Worm (Caenorhabditis elegans) whole organism, late embryonic: ENCODE data around the gene T03D8.6.

Source experiments
- C08G9.2 ChIP-seq: sonication (generic microtip); optimal IDR thresholded peaks from 2 replicates; lab custom pipeline; 2016; ENCODE audit warnings: mild to moderate bottlenecking, missing genetic modification characterization, moderate library complexity, missing compliant biosample characterization
- F13H6.1 ChIP-seq: sonication (generic microtip); optimal IDR thresholded peaks from 2 replicates; lab custom pipeline; 2016; ENCODE audit warnings: missing genetic modification characterization, missing compliant biosample characterization
- K02D7.2 ChIP-seq: sonication (generic microtip); optimal IDR thresholded peaks from 2 replicates; lab custom pipeline; 2017; ENCODE audit warnings: mild to moderate bottlenecking, missing genetic modification characterization, missing compliant biosample characterization
- T23F11.4 ChIP-seq: fragments of 200-800 bp; sonication (Bioruptor generic); optimal IDR thresholded peaks from 2 replicates; lab custom pipeline; 2018; ENCODE audit warnings: mild to moderate bottlenecking, missing genetic modification characterization, missing compliant biosample characterization
- ahr-1 ChIP-seq: sonication (generic microtip); optimal IDR thresholded peaks from 2 replicates; lab custom pipeline; 2016; ENCODE audit warnings: missing genetic modification characterization, missing compliant biosample characterization
- ama-1 ChIP-seq: fragments of 150-350 bp; optimal IDR thresholded peaks from 2 replicates; lab custom pipeline; 2014
- ceh-18 ChIP-seq: sonication (generic microtip); optimal IDR thresholded peaks from 2 replicates; lab custom pipeline; 2016; ENCODE audit warnings: missing genetic modification characterization, missing compliant biosample characterization
- ceh-2 ChIP-seq: sonication (generic microtip); optimal IDR thresholded peaks from 2 replicates; lab custom pipeline; 2016; ENCODE audit warnings: missing genotype, missing genetic modification characterization, missing compliant biosample characterization
- ceh-24 ChIP-seq: sonication (generic microtip); optimal IDR thresholded peaks from 2 replicates; lab custom pipeline; 2016; ENCODE audit warnings: mild to moderate bottlenecking, missing genetic modification characterization, missing compliant biosample characterization
- ceh-31 ChIP-seq: sonication (generic microtip); optimal IDR thresholded peaks from 2 replicates; lab custom pipeline; 2016; ENCODE audit warnings: missing genetic modification characterization, missing compliant biosample characterization
- ceh-34 ChIP-seq: sonication (generic microtip); optimal IDR thresholded peaks from 2 replicates; lab custom pipeline; 2016; ENCODE audit warnings: mild to moderate bottlenecking, missing genetic modification characterization, missing compliant biosample characterization
- ceh-45 ChIP-seq: fragments of 200-800 bp; sonication (Bioruptor generic); IDR thresholded peaks from 2 replicates; pipeline ENCODE4 v1.3.6; 2022; ENCODE audit warnings: missing genetic modification reagents, missing genetic modification characterization, missing compliant biosample characterization
- ceh-48 ChIP-seq: sonication (generic microtip); optimal IDR thresholded peaks from 2 replicates; lab custom pipeline; 2016; ENCODE audit warnings: missing genetic modification characterization, inconsistent platforms, missing compliant biosample characterization
- ceh-6 ChIP-seq: fragments of 200-800 bp; sonication (Bioruptor generic); optimal IDR thresholded peaks from 2 replicates; lab custom pipeline; 2018; ENCODE audit warnings: mild to moderate bottlenecking, missing genetic modification characterization, missing compliant biosample characterization
- che-1 ChIP-seq: sonication (generic microtip); optimal IDR thresholded peaks from 2 replicates; lab custom pipeline; 2016; ENCODE audit warnings: mild to moderate bottlenecking, missing genetic modification characterization, missing compliant biosample characterization
- dmd-4 ChIP-seq: sonication (generic microtip); optimal IDR thresholded peaks from 2 replicates; lab custom pipeline; 2016; ENCODE audit warnings: borderline replicate concordance, missing genetic modification characterization, missing compliant biosample characterization
- dve-1 ChIP-seq: sonication (generic microtip); optimal IDR thresholded peaks from 2 replicates; lab custom pipeline; 2017; ENCODE audit warnings: antibody characterized with exemption, mild to moderate bottlenecking, missing genetic modification characterization, missing compliant biosample characterization
- elt-2 ChIP-seq: sonication (generic microtip); optimal IDR thresholded peaks from 2 replicates; lab custom pipeline; 2016; ENCODE audit warnings: missing genetic modification reagents, missing genetic modification characterization, missing compliant biosample characterization
- elt-4 ChIP-seq: sonication (generic microtip); optimal IDR thresholded peaks from 2 replicates; lab custom pipeline; 2016; ENCODE audit warnings: missing genetic modification characterization, missing compliant biosample characterization
- ets-4 ChIP-seq: sonication (generic microtip); optimal IDR thresholded peaks from 2 replicates; lab custom pipeline; 2016; ENCODE audit warnings: missing genetic modification characterization, missing compliant biosample characterization
- eyg-1 ChIP-seq: sonication (generic microtip); optimal IDR thresholded peaks from 2 replicates; lab custom pipeline; 2016; ENCODE audit warnings: missing genotype, missing genetic modification characterization, missing compliant biosample characterization
- fax-1 ChIP-seq: sonication (generic microtip); optimal IDR thresholded peaks from 2 replicates; lab custom pipeline; 2016; ENCODE audit warnings: missing genotype, missing genetic modification characterization, missing compliant biosample characterization
- fkh-10 ChIP-seq: fragments of 150-350 bp; optimal IDR thresholded peaks from 2 replicates; lab custom pipeline; 2014; ENCODE audit warnings: missing biosample characterization, missing genetic modification reagents, missing genetic modification characterization
- fkh-6 ChIP-seq: sonication (generic microtip); optimal IDR thresholded peaks from 2 replicates; lab custom pipeline; 2016; ENCODE audit warnings: missing genetic modification characterization, missing compliant biosample characterization
- hlh-13 ChIP-seq: fragments of 200-800 bp; sonication (Bioruptor generic); optimal IDR thresholded peaks from 2 replicates; lab custom pipeline; 2018; ENCODE audit warnings: mild to moderate bottlenecking, missing genetic modification characterization, missing compliant biosample characterization
- hlh-30 ChIP-seq: sonication (generic microtip); optimal IDR thresholded peaks from 2 replicates; lab custom pipeline; 2017; ENCODE audit warnings: antibody characterized with exemption, missing genetic modification characterization, missing compliant biosample characterization; ENCODE audit not compliant: insufficient read depth
- madf-2 ChIP-seq: sonication (generic microtip); optimal IDR thresholded peaks from 2 replicates; lab custom pipeline; 2017; ENCODE audit warnings: missing genetic modification characterization, missing compliant biosample characterization
- nfya-1 ChIP-seq: sonication (generic microtip); optimal IDR thresholded peaks from 2 replicates; lab custom pipeline; 2017; ENCODE audit warnings: missing genetic modification characterization, mild to moderate bottlenecking, missing compliant biosample characterization, antibody characterized with exemption, moderate library complexity
- nhr-11 ChIP-seq: fragments of 150-350 bp; optimal IDR thresholded peaks from 2 replicates; lab custom pipeline; 2014; ENCODE audit warnings: missing biosample characterization, missing genetic modification characterization
- nhr-232 ChIP-seq: sonication (generic microtip); optimal IDR thresholded peaks from 2 replicates; lab custom pipeline; 2016; ENCODE audit warnings: missing genetic modification characterization, missing compliant biosample characterization
- npax-4 ChIP-seq: sonication (generic microtip); optimal IDR thresholded peaks from 2 replicates; lab custom pipeline; 2016; ENCODE audit warnings: missing genetic modification characterization, missing compliant biosample characterization
- odd-2 ChIP-seq: sonication (generic microtip); optimal IDR thresholded peaks from 2 replicates; lab custom pipeline; 2017; ENCODE audit warnings: antibody characterized with exemption, mild to moderate bottlenecking, missing genetic modification characterization, missing compliant biosample characterization
- pqm-1 ChIP-seq: sonication (generic microtip); optimal IDR thresholded peaks from 2 replicates; lab custom pipeline; 2016; ENCODE audit warnings: missing genetic modification characterization, missing compliant biosample characterization
- sdc-2 ChIP-seq: sonication (generic microtip); optimal IDR thresholded peaks from 2 replicates; lab custom pipeline; 2016; ENCODE audit warnings: missing genotype, missing genetic modification characterization, missing compliant biosample characterization
- syd-9 ChIP-seq: sonication (generic microtip); optimal IDR thresholded peaks from 2 replicates; lab custom pipeline; 2016; ENCODE audit warnings: mild to moderate bottlenecking, missing genetic modification characterization, moderate library complexity, missing compliant biosample characterization
- ttx-3 ChIP-seq: sonication (generic microtip); optimal IDR thresholded peaks from 2 replicates; lab custom pipeline; 2016; ENCODE audit warnings: missing genetic modification reagents, missing genetic modification characterization, missing compliant biosample characterization
- unc-3 ChIP-seq, 2 experiments: fragments of 200-800 bp in 1 of 2; sonication (Bioruptor generic) in 1 of 2; sonication (generic microtip) in 1 of 2; conservative IDR thresholded peaks in 1 of 2; optimal IDR thresholded peaks in 1 of 2; 2 replicates each; pipeline versions ENCODE4 v1.3.6 to Lab custom; 2016 to 2022; ENCODE audit warnings: missing compliant biosample characterization in 2 of 2, missing genetic modification characterization in 2 of 2, missing genetic modification reagents in 1 of 2
- unc-55 ChIP-seq: sonication (generic microtip); optimal IDR thresholded peaks from 2 replicates; lab custom pipeline; 2017; ENCODE audit warnings: missing biosample characterization, missing genetic modification reagents, missing genetic modification characterization
- zip-5 ChIP-seq: sonication (generic microtip); optimal IDR thresholded peaks from 2 replicates; lab custom pipeline; 2016; ENCODE audit warnings: missing genetic modification characterization, missing compliant biosample characterization
- ztf-16 ChIP-seq: sonication (generic microtip); optimal IDR thresholded peaks from 2 replicates; lab custom pipeline; 2017; ENCODE audit warnings: missing genetic modification characterization, missing compliant biosample characterization

The T03D8.6 gene

ce11 chrV:20820033-20820432 is at the start of gene T03D8.6:
Gene T03D8.6, minus strand, starts transcription at chrV:20820330.
- TF ChIP-seq pqm-1 (tag; lab: Kevin White, UChicago) (no peak), ceh-48 (tag; lab: Kevin White, UChicago) (no peak), fkh-10 (GFP tag; lab: Kevin White, UChicago) (no peak), F13H6.1 (tag; lab: Kevin White, UChicago) (no peak), fax-1 (tag; lab: Kevin White, UChicago) (no peak), ceh-18 (tag; lab: Kevin White, UChicago) (no peak), hlh-13 (GFP tag; lab: Kevin White, UChicago) (no peak), nhr-232 (no peak), npax-4 (no peak), dmd-4 (tag; lab: Kevin White, UChicago) (no peak), madf-2 (tag; lab: Kevin White, UChicago) (no peak), ceh-24 (tag; lab: Kevin White, UChicago) (no peak), elt-2 (no peak), hlh-30 (tag; lab: Kevin White, UChicago) (no peak), ama-1 (lab: Kevin White, UChicago) (no peak), ets-4 (no peak)
- TF ChIP-seq, all 69 proteins: peak for 0

DNA sequence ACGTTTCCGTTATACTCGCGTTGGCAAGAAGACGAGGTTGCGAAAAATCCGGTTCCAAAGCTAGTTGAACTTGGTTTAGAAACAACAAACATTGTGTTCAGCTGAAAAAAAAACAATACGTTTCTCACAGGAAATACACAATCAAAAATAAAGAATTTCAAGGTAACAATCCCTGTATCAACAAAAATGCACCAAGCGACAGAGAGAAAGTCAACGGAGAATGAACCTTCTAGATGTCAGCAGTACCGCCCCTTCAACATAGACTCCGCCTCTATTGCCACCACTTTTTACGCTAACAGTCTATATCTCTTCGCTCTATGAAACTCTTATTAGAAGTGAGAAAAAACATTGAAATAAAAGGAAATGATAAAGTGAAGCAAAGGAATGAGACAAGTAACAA is 48.2 kb upstream of the T03D8.6 start, which contains the start of gene F31D4.8:
Gene F31D4.8 (minus strand): TSS at position 101 of the 400 bp plus-strand sequence.
- TF ChIP-seq fax-1 (tag; lab: Kevin White, UChicago): no peak
- TF ChIP-seq F13H6.1 (tag; lab: Kevin White, UChicago): no peak
- no peak for TF ChIP-seq ceh-6 (GFP tag; lab: Kevin White, UChicago)
- TF ChIP-seq dmd-4 (tag; lab: Kevin White, UChicago): no peak
- no peak for TF ChIP-seq unc-3 (GFP tag; conservative IDR thresholded peaks at IDR 0.05; lab: Robert Waterston, UW)
- no peak for TF ChIP-seq unc-3 (tag; optimal IDR thresholded peaks at IDR 0.05; lab: Kevin White, UChicago)
- no peak for TF ChIP-seq syd-9 (tag; lab: Kevin White, UChicago)
- TF ChIP-seq hlh-30 (tag; lab: Kevin White, UChicago): no peak
- no peak for TF ChIP-seq ceh-45
- no peak for TF ChIP-seq sdc-2
- TF ChIP-seq hlh-13 (GFP tag; lab: Kevin White, UChicago): no peak
- no peak for TF ChIP-seq ztf-16
- TF ChIP-seq ama-1 (lab: Kevin White, UChicago): no peak
- TF ChIP-seq K02D7.2 (tag; lab: Kevin White, UChicago): no peak
- no peak for TF ChIP-seq ceh-24 (tag; lab: Kevin White, UChicago)

ce11 chrV:20866406-20866805 is 46.3 kb upstream of the T03D8.6 start:
- TF ChIP-seq ahr-1 (tag; lab: Kevin White, UChicago) (no peak), ceh-31 (tag; lab: Kevin White, UChicago) (no peak), hlh-13 (GFP tag; lab: Kevin White, UChicago) (no peak), ttx-3 (tag; lab: Kevin White, UChicago) (no peak), nhr-11 (tag; lab: Kevin White, UChicago) (no peak), ceh-45 (no peak), unc-3 (GFP tag; conservative IDR thresholded peaks at IDR 0.05; lab: Robert Waterston, UW) (no peak), unc-3 (tag; optimal IDR thresholded peaks at IDR 0.05; lab: Kevin White, UChicago) (no peak), ceh-2 (tag; lab: Kevin White, UChicago) (no peak), odd-2 (tag; lab: Kevin White, UChicago) (no peak), fkh-6 (tag; lab: Kevin White, UChicago) (no peak), ama-1 (lab: Kevin White, UChicago) (no peak), unc-55 (GFP tag; lab: Kevin White, UChicago) (no peak), elt-2 (no peak), dve-1 (no peak)

ce11 chrV:20862681-20863080 is 42.6 kb upstream of the T03D8.6 start, which contains the start of gene twk-35:
Gene twk-35, plus strand, starts transcription at chrV:20862981.
- TF ChIP-seq ceh-24 (tag; lab: Kevin White, UChicago) (no peak), ceh-34 (tag; lab: Kevin White, UChicago) (no peak), che-1 (tag; lab: Kevin White, UChicago) (no peak), dmd-4 (tag; lab: Kevin White, UChicago) (no peak), C08G9.2 (no peak), syd-9 (tag; lab: Kevin White, UChicago) (no peak), dve-1 (no peak), elt-4 (no peak), T23F11.4 (GFP tag; lab: Kevin White, UChicago) (no peak), odd-2 (tag; lab: Kevin White, UChicago) (no peak), zip-5 (no peak), unc-55 (GFP tag; lab: Kevin White, UChicago) (no peak), eyg-1 (tag; lab: Kevin White, UChicago) (no peak), fax-1 (tag; lab: Kevin White, UChicago) (no peak), hlh-30 (tag; lab: Kevin White, UChicago) (no peak), ceh-6 (GFP tag; lab: Kevin White, UChicago) (no peak), nfya-1 (tag; lab: Kevin White, UChicago) (no peak)
- TF ChIP-seq, all 69 proteins: peak for 0
